Worm (Caenorhabditis elegans): ENCODE measurements around the gene T08A9.13.

The T08A9.13 gene

ce11 chrX:7306434-7306833 lies 15.8 kb downstream of the T08A9.13 start:
- TF ChIP-seq mab-5 (tag; optimal IDR thresholded peaks at IDR 0.05) = no peak
- TF ChIP-seq lin-13 (tag; optimal IDR thresholded peaks at IDR 0.05) = no peak
- peak; percentile 17 for TF ChIP-seq pha-4 (tag; optimal IDR thresholded peaks at IDR 0.05)
- no peak for TF ChIP-seq sem-2 (GFP tag; optimal IDR thresholded peaks at IDR 0.05)
- no peak for TF ChIP-seq blmp-1 (tag; optimal IDR thresholded peaks at IDR 0.05)
- TF ChIP-seq ham-2 (GFP tag; optimal IDR thresholded peaks at IDR 0.05) = no peak
- TF ChIP-seq elt-3 (tag; optimal IDR thresholded peaks at IDR 0.05) = no peak
- no peak for TF ChIP-seq M03D4.4 (tag; optimal IDR thresholded peaks at IDR 0.05)
- no peak for TF ChIP-seq nhr-76 (tag; optimal IDR thresholded peaks at IDR 0.05)
- no peak for TF ChIP-seq ceh-39 (tag; optimal IDR thresholded peaks at IDR 0.05)
- no peak for TF ChIP-seq ceh-83 (GFP tag; optimal IDR thresholded peaks at IDR 0.05)
- TF ChIP-seq nhr-2 (tag; optimal IDR thresholded peaks at IDR 0.05) = peak; percentile 31
- TF ChIP-seq cnd-1 (tag; optimal IDR thresholded peaks at IDR 0.05) = no peak
- TF ChIP-seq ceh-43 (GFP tag; optimal IDR thresholded peaks at IDR 0.05) = no peak
- TF ChIP-seq zip-8 (tag; optimal IDR thresholded peaks at IDR 0.05) = no peak
- TF ChIP-seq tbx-8 (GFP tag; optimal IDR thresholded peaks at IDR 0.05) = no peak
- TF ChIP-seq ces-1 (GFP tag; optimal IDR thresholded peaks at IDR 0.05) = peak; percentile 7
- no peak for TF ChIP-seq unc-62 (GFP tag; optimal IDR thresholded peaks at IDR 0.05)
- TF ChIP-seq mls-2 (tag; optimal IDR thresholded peaks at IDR 0.05) = no peak
- TF ChIP-seq lsy-2 (tag; optimal IDR thresholded peaks at IDR 0.05) = no peak
- TF ChIP-seq nhr-28 (tag; optimal IDR thresholded peaks at IDR 0.05) = no peak
- no peak for TF ChIP-seq elt-1 (tag; optimal IDR thresholded peaks at IDR 0.05; ENCODE audit: borderline replicate concordance, insufficient read depth)
- peak; percentile 57 for TF ChIP-seq unc-120 (tag; optimal IDR thresholded peaks at IDR 0.05; ENCODE audit: poor library complexity, severe bottlenecking)
- TF ChIP-seq hlh-1 (tag; optimal IDR thresholded peaks at IDR 0.05) = no peak
- TF ChIP-seq unc-39 (tag; optimal IDR thresholded peaks at IDR 0.05) = no peak
- no peak for TF ChIP-seq lin-32 (GFP tag; optimal IDR thresholded peaks at IDR 0.05)

DNA sequence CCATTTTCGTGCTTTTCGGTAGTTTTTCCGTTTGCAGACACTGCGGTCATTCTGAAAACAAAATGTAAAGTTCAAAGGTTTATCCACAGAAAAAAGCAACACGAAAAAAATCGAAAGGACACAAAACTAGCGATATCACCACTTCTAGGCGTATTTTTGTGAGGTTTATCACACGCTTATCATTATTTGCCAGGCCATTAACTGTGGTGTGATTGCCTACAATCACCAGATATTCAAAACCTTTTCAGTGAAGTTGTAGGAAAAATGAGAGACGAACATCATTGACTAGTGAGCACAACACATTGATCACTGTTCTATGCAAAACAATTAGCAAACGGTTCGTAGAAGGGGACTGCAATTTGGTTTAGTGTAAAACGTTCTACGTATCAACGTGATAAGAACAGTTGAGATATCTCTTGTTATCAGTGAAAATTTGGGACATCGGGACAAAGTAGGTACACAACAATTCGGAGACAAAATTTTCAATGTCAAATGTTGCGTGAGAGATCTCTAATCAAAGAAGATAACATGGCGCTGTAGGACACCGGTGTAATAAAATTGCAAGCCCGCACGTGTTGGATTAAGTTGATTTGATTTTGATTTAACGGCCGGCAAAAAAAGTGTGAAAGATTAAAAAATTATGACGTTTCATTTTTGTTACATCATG lies 16.6 kb downstream of the T08A9.13 start, which contains the start of gene sur-5:
Gene sur-5 (minus strand): TSS at position 51 of the 667 bp plus-strand sequence.
- TF ChIP-seq ces-1 (GFP tag; optimal IDR thresholded peaks at IDR 0.05) = no peak
- peak; percentile 45 for TF ChIP-seq hlh-1 (tag; optimal IDR thresholded peaks at IDR 0.05)
- no peak for TF ChIP-seq tbx-8 (GFP tag; optimal IDR thresholded peaks at IDR 0.05)
- TF ChIP-seq bed-3 (GFP tag; optimal IDR thresholded peaks at IDR 0.05) = no peak
- no peak for TF ChIP-seq sptf-1 (tag; optimal IDR thresholded peaks at IDR 0.05)
- no peak for TF ChIP-seq ceh-43 (GFP tag; optimal IDR thresholded peaks at IDR 0.05)
- no peak for TF ChIP-seq mep-1 (tag; optimal IDR thresholded peaks at IDR 0.05)
- TF ChIP-seq elt-3 (tag; optimal IDR thresholded peaks at IDR 0.05) = peak; percentile 52
- no peak for TF ChIP-seq cnd-1 (tag; optimal IDR thresholded peaks at IDR 0.05)
- TF ChIP-seq lin-32 (GFP tag; optimal IDR thresholded peaks at IDR 0.05) = no peak
- TF ChIP-seq blmp-1 (tag; optimal IDR thresholded peaks at IDR 0.05) = no peak
- no peak for TF ChIP-seq ham-2 (GFP tag; optimal IDR thresholded peaks at IDR 0.05)
- no peak for TF ChIP-seq lin-13 (tag; optimal IDR thresholded peaks at IDR 0.05)
- no peak for TF ChIP-seq nhr-237 (tag; optimal IDR thresholded peaks at IDR 0.05)
- TF ChIP-seq drap-1 (GFP tag; optimal IDR thresholded peaks at IDR 0.05) = no peak
- no peak for TF ChIP-seq ceh-83 (GFP tag; optimal IDR thresholded peaks at IDR 0.05)
- no peak for TF ChIP-seq snpc-4 (tag; optimal IDR thresholded peaks at IDR 0.05)
- no peak for TF ChIP-seq sem-2 (GFP tag; optimal IDR thresholded peaks at IDR 0.05)
- TF ChIP-seq unc-39 (tag; optimal IDR thresholded peaks at IDR 0.05) = no peak
- peak; percentile 59 for TF ChIP-seq elt-1 (tag; optimal IDR thresholded peaks at IDR 0.05; ENCODE audit: borderline replicate concordance, insufficient read depth)
- no peak for TF ChIP-seq nhr-28 (tag; optimal IDR thresholded peaks at IDR 0.05)

DNA sequence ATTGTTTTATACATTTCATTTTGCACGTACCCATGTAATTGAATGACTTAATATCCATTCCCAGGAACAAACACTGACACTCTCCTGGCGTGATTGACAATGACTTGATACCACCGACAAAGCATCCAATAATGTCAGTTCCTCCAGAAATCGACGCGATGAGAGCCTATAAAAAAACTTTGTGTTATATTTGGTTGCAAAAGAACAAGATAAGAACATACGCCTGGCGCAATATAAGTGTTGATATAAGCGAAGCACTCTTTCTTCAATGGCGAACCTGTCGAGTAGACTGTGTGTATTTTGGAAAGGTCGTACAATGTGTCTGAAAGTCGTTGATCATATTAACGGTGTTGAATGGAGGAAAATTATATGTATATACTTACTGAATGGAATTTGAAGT lies 19.1 kb downstream of the T08A9.13 start:
- no peak for TF ChIP-seq ceh-43 (GFP tag; optimal IDR thresholded peaks at IDR 0.05)
- no peak for TF ChIP-seq mls-2 (tag; optimal IDR thresholded peaks at IDR 0.05)
- no peak for TF ChIP-seq lin-13 (tag; optimal IDR thresholded peaks at IDR 0.05)
- no peak for TF ChIP-seq pha-4 (tag; optimal IDR thresholded peaks at IDR 0.05)
- TF ChIP-seq sem-2 (GFP tag; optimal IDR thresholded peaks at IDR 0.05) = no peak
- no peak for TF ChIP-seq unc-39 (tag; optimal IDR thresholded peaks at IDR 0.05)
- no peak for TF ChIP-seq cnd-1 (tag; optimal IDR thresholded peaks at IDR 0.05)
- TF ChIP-seq ztf-11 (tag; optimal IDR thresholded peaks at IDR 0.05) = no peak
- TF ChIP-seq unc-62 (GFP tag; optimal IDR thresholded peaks at IDR 0.05) = no peak
- no peak for TF ChIP-seq bed-3 (GFP tag; optimal IDR thresholded peaks at IDR 0.05)
- TF ChIP-seq ceh-39 (tag; optimal IDR thresholded peaks at IDR 0.05) = no peak
- TF ChIP-seq hlh-1 (tag; optimal IDR thresholded peaks at IDR 0.05) = no peak
- TF ChIP-seq nhr-237 (tag; optimal IDR thresholded peaks at IDR 0.05) = no peak
- TF ChIP-seq lsy-2 (tag; optimal IDR thresholded peaks at IDR 0.05) = no peak
